Worm (Caenorhabditis elegans) whole organism, midembryonic: ENCODE data around the gene pmp-5.

ENCODE experiments used
- T22C8.4 ChIP-seq: fragments of 200-800 bp; sonication (Bioruptor generic); IDR thresholded peaks from 2 replicates; pipeline ENCODE4 v1.3.6; 2022; ENCODE audit warnings: missing genetic modification characterization, missing compliant biosample characterization
- cog-1 ChIP-seq: sonication (generic microtip); optimal IDR thresholded peaks from 2 replicates; lab custom pipeline; 2016; ENCODE audit warnings: missing genetic modification characterization, missing compliant biosample characterization
- flt-1 ChIP-seq: fragments of 200-800 bp; sonication (Bioruptor generic); IDR thresholded peaks from 2 replicates; pipeline ENCODE4 v1.3.6; 2022; ENCODE audit warnings: missing genetic modification characterization, missing compliant biosample characterization
- klf-2 ChIP-seq: fragments of 200-800 bp; sonication (Bioruptor generic); conservative IDR thresholded peaks from 2 replicates; pipeline ENCODE4 v1.3.6; 2022; ENCODE audit warnings: missing genetic modification reagents, missing genetic modification characterization, missing compliant biosample characterization
- med-1 ChIP-seq: sonication (generic microtip); optimal IDR thresholded peaks from 2 replicates; lab custom pipeline; 2017; ENCODE audit warnings: missing genetic modification characterization, mild to moderate bottlenecking, missing compliant biosample characterization, antibody characterized with exemption, missing genetic modification reagents; ENCODE audit not compliant: insufficient read depth
- ref-1 ChIP-seq: fragments of 200-800 bp; sonication (Bioruptor generic); conservative IDR thresholded peaks from 2 replicates; pipeline ENCODE4 v1.3.6; 2022; ENCODE audit warnings: missing genetic modification reagents, missing genetic modification characterization, missing compliant biosample characterization
- tab-1 ChIP-seq: fragments of 200-800 bp; sonication (Bioruptor generic); IDR thresholded peaks from 2 replicates; pipeline ENCODE4 v1.3.6; 2022; ENCODE audit warnings: missing genetic modification characterization, missing compliant biosample characterization
- ztf-23 ChIP-seq: fragments of 200-800 bp; sonication (Bioruptor generic); IDR thresholded peaks from 2 replicates; pipeline ENCODE4 v1.3.6; 2022; ENCODE audit warnings: missing genetic modification reagents, missing genetic modification characterization, missing compliant biosample characterization
- ztf-29 ChIP-seq: fragments of 200-800 bp; sonication (Bioruptor generic); IDR thresholded peaks from 2 replicates; pipeline ENCODE4 v1.3.6; 2022; ENCODE audit warnings: missing genetic modification reagents, missing genetic modification characterization, missing compliant biosample characterization

The pmp-5 gene

DNA sequence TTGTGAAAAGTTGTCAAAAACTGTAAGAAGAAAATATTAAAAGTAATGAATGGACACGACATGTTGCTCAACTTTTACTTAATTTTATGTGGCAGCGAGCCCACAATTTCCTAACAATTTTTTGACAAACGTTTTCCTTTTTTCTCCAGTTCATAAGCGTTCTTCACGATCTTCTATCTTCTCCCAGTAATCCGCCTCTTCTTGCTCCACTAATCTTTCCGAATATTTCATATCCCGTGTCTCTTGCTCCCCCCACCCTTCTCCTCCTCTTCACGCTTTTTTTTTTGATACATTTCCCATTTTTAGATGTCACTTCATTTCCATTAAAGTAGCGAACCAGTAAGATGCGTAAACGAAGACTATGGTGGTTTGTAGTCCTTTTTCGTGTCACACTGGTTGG is 32.7 kb downstream of the pmp-5 start, which contains the start of gene scd-2:
Gene scd-2, plus strand, starts transcription at position 301 of the 400 bp plus-strand sequence.
- no peak for TF ChIP-seq T22C8.4 (GFP tag; lab: Robert Waterston, UW)
- no peak for TF ChIP-seq med-1 (GFP tag; lab: Kevin White, UChicago)
- TF ChIP-seq ztf-23 (GFP tag; lab: Robert Waterston, UW): no peak
- no peak for TF ChIP-seq ref-1
- TF ChIP-seq ztf-29 (GFP tag; lab: Robert Waterston, UW): no peak
- TF ChIP-seq klf-2 (GFP tag; lab: Robert Waterston, UW): no peak
- TF ChIP-seq tab-1 (GFP tag; lab: Robert Waterston, UW): no peak
- no peak for TF ChIP-seq cog-1 (tag; lab: Kevin White, UChicago)
- TF ChIP-seq flt-1 (GFP tag; lab: Robert Waterston, UW): no peak

- TF ChIP-seq ref-1 (no peak), T22C8.4 (GFP tag; lab: Robert Waterston, UW) (no peak), tab-1 (GFP tag; lab: Robert Waterston, UW) (no peak), ztf-29 (GFP tag; lab: Robert Waterston, UW) (no peak), klf-2 (GFP tag; lab: Robert Waterston, UW) (no peak), med-1 (GFP tag; lab: Kevin White, UChicago) (no peak), flt-1 (GFP tag; lab: Robert Waterston, UW) (no peak), ztf-23 (GFP tag; lab: Robert Waterston, UW) (no peak), cog-1 (tag; lab: Kevin White, UChicago) (no peak)
Measured at ce11 chrV:6631866-6632265, 33.7 kb downstream of the pmp-5 start.

DNA sequence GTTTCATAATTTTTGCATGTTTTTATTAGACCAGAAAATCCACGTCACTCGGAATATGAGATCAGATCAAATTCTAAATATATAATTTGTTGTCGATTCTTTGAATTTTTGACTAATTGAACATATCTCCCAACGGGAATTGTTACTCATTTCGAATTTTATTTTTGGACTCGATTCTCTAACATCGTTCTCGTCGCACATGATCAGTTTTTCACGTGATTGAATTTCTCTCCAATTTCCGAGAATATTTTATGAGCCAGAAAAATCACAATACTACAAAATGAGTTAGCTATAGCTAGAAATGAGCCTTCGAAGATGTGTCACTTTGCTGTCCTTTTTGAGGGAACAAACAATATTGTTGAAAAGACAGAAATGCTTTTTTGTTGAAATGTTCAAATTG is 34.8 kb downstream of the pmp-5 start:
- no peak for TF ChIP-seq klf-2 (GFP tag; lab: Robert Waterston, UW)
- TF ChIP-seq med-1 (GFP tag; lab: Kevin White, UChicago): no peak
- TF ChIP-seq cog-1 (tag; lab: Kevin White, UChicago): no peak
- no peak for TF ChIP-seq ref-1
- no peak for TF ChIP-seq ztf-23 (GFP tag; lab: Robert Waterston, UW)
- TF ChIP-seq flt-1 (GFP tag; lab: Robert Waterston, UW): no peak

- TF ChIP-seq ref-1 (no peak), tab-1 (GFP tag; lab: Robert Waterston, UW) (no peak), flt-1 (GFP tag; lab: Robert Waterston, UW) (no peak)
Measured at ce11 chrV:6626244-6626643, 39.4 kb downstream of the pmp-5 start, which contains the start of gene ppt-1. Gene ppt-1, minus strand, starts transcription at chrV:6626344.

DNA sequence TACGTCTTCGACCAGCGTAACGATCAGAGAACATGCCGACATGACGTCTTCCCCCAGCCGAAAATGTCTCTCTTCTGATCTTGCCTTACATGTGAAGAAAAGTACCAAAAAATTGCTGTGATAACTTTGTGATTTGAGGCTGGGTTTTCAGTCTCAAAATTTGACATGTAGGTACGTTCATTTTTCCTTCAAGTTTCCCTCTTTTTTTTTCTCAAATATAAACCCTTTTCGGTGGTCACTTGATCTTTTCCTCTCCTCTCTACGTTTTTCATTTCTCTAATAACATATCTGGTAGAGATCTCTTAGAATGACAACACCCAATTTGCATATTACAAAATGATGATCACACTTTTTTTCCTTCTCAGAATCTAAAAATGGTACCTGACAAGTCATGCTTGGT is 43.7 kb downstream of the pmp-5 start, which contains the start of gene nhr-37:
Gene nhr-37, plus strand, starts transcription at position 301 of the 400 bp plus-strand sequence.
- TF ChIP-seq ref-1 (no peak), T22C8.4 (GFP tag; lab: Robert Waterston, UW) (no peak), tab-1 (GFP tag; lab: Robert Waterston, UW) (no peak), flt-1 (GFP tag; lab: Robert Waterston, UW) (no peak), cog-1 (tag; lab: Kevin White, UChicago) (no peak), klf-2 (GFP tag; lab: Robert Waterston, UW) (no peak), ztf-29 (GFP tag; lab: Robert Waterston, UW) (no peak), ztf-23 (GFP tag; lab: Robert Waterston, UW) (no peak), med-1 (GFP tag; lab: Kevin White, UChicago) (no peak)

DNA sequence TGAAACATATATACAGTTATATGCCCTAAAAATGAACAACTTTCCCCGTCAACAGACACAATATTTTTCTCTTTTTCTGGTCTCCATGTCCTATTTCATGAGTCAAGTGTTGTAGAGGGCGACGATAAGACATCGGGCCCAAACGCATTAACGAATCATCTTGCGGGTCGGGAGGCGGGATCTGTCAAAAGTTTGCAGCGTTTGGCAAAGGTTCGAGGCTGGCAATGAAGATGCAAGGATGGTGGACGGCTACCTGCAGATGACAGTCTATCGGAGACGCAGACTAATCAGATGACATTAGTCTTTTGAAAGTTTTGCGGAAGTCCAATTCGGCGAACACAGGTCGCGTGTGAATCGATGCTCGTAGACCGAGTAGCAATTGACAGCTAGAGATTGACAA is 44.8 kb downstream of the pmp-5 start:
- TF ChIP-seq flt-1 (GFP tag; lab: Robert Waterston, UW): no peak
- no peak for TF ChIP-seq klf-2 (GFP tag; lab: Robert Waterston, UW)
- TF ChIP-seq ztf-29 (GFP tag; lab: Robert Waterston, UW): no peak
- TF ChIP-seq T22C8.4 (GFP tag; lab: Robert Waterston, UW): no peak
- no peak for TF ChIP-seq ztf-23 (GFP tag; lab: Robert Waterston, UW)
- no peak for TF ChIP-seq tab-1 (GFP tag; lab: Robert Waterston, UW)
- no peak for TF ChIP-seq ref-1
- TF ChIP-seq med-1 (GFP tag; lab: Kevin White, UChicago): no peak
- TF ChIP-seq cog-1 (tag; lab: Kevin White, UChicago): no peak

ce11 chrV:6616294-6616693 is 49.3 kb downstream of the pmp-5 start:
- TF ChIP-seq cog-1 (tag; lab: Kevin White, UChicago) (no peak), ztf-23 (GFP tag; lab: Robert Waterston, UW) (no peak), ref-1 (no peak), tab-1 (GFP tag; lab: Robert Waterston, UW) (no peak)

DNA sequence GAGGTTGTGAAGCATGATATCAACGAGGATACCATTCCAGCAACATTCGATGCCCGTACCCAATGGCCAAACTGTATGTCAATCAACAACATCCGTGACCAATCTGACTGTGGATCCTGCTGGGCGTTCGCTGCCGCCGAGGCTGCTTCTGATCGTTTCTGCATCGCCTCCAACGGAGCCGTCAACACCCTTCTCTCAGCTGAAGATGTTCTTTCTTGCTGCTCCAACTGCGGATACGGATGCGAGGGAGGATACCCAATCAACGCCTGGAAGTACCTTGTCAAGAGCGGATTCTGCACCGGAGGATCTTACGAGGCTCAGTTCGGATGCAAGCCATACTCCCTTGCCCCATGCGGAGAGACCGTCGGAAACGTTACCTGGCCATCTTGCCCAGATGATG is 50.6 kb downstream of the pmp-5 start:
- TF ChIP-seq ztf-29 (GFP tag; lab: Robert Waterston, UW): no peak
- TF ChIP-seq T22C8.4 (GFP tag; lab: Robert Waterston, UW): no peak
- no peak for TF ChIP-seq tab-1 (GFP tag; lab: Robert Waterston, UW)
- TF ChIP-seq klf-2 (GFP tag; lab: Robert Waterston, UW): no peak
- no peak for TF ChIP-seq med-1 (GFP tag; lab: Kevin White, UChicago)
- TF ChIP-seq ref-1: no peak
- TF ChIP-seq ztf-23 (GFP tag; lab: Robert Waterston, UW): no peak
- no peak for TF ChIP-seq flt-1 (GFP tag; lab: Robert Waterston, UW)

DNA sequence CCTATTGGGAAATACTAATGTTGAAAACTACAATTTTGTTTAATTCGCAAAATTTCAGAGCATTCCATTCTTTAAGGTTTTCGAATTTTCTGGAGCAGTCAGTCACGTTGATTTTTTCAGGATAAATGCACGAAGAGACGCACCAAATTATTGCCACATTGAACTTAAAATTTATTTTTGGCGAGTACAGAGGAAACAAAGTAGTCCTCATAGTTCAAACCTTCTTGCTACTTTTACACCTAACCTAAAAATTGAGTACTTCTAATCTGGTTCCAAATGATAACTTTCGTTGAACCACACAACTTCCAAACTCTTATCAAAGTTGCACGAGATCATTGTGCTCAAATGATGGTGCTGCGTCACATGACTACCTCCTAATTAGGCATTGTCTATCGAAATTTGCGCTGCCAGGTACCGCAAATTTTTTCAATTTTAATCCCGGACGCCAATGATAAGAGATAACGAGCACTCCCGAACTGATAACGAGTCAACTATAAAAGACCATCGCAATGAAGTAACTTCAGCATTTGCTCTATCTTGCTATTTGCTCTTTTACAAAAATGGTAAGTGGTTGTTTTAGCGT is 51.4 kb downstream of the pmp-5 start, which contains the start of gene cpr-4:
Gene cpr-4, plus strand, starts transcription at position 523 of the 583 bp plus-strand sequence.
- no peak for TF ChIP-seq flt-1 (GFP tag; lab: Robert Waterston, UW)
- no peak for TF ChIP-seq ztf-23 (GFP tag; lab: Robert Waterston, UW)
- no peak for TF ChIP-seq cog-1 (tag; lab: Kevin White, UChicago)
- TF ChIP-seq T22C8.4 (GFP tag; lab: Robert Waterston, UW): no peak
- no peak for TF ChIP-seq tab-1 (GFP tag; lab: Robert Waterston, UW)
